Fruit fly (Drosophila melanogaster): ENCODE data around the gene Chc.

Gene Chc

dm6 chrX:15803764-15804563, 31.3 kb downstream of the Chc start, which contains the start of the genes PGRP-LE and sd (continued):
- TF ChIP-seq lmd (GFP tag; IDR thresholded peaks at IDR 0.05) = no peak
- no peak for TF ChIP-seq ken (GFP tag; IDR thresholded peaks at IDR 0.05)
- TF ChIP-seq Myb (GFP tag; optimal IDR thresholded peaks at IDR 0.05) = no peak
- no peak for TF ChIP-seq ind (GFP tag; optimal IDR thresholded peaks at IDR 0.05)
- no peak for TF ChIP-seq HLH4C (GFP tag; IDR thresholded peaks at IDR 0.05; ENCODE audit: partially characterized antibody)
- no peak for TF ChIP-seq CG2116 (GFP tag; optimal IDR thresholded peaks at IDR 0.05)
- TF ChIP-seq Fer2 (tag; optimal IDR thresholded peaks at IDR 0.05) = no peak
- no peak for TF ChIP-seq sr (GFP tag; IDR thresholded peaks at IDR 0.05)
- no peak for TF ChIP-seq CG1233 (GFP tag; optimal IDR thresholded peaks at IDR 0.05)
- TF ChIP-seq MESR4 (GFP tag; optimal IDR thresholded peaks at IDR 0.05) = no peak
- no peak for TF ChIP-seq Dad (GFP tag; optimal IDR thresholded peaks at IDR 0.05)
- no peak for TF ChIP-seq sisA (GFP tag; IDR thresholded peaks at IDR 0.05)
- TF ChIP-seq CG15514 (GFP tag; optimal IDR thresholded peaks at IDR 0.05) = peak; percentile 83
- TF ChIP-seq caup (GFP tag; optimal IDR thresholded peaks at IDR 0.05; ENCODE audit: severe bottlenecking) = no peak
- TF ChIP-seq Rx (GFP tag; IDR thresholded peaks at IDR 0.05) = no peak
- peak; percentile 57 for TF ChIP-seq nom (GFP tag; optimal IDR thresholded peaks at IDR 0.05)
- no peak for TF ChIP-seq Mad (GFP tag; optimal IDR thresholded peaks at IDR 0.05)
- no peak for TF ChIP-seq Kr (GFP tag; optimal IDR thresholded peaks at IDR 0.05)
- no peak for TF ChIP-seq pb (GFP tag; optimal IDR thresholded peaks at IDR 0.05)
- no peak for TF ChIP-seq otp (GFP tag; IDR thresholded peaks at IDR 0.05)
- no peak for TF ChIP-seq zf30C (GFP tag; optimal IDR thresholded peaks at IDR 0.05)
- TF ChIP-seq prd (optimal IDR thresholded peaks at IDR 0.05) = no peak
- TF ChIP-seq prd (GFP tag; IDR thresholded peaks at IDR 0.05) = no peak
- peak; percentile 64 for TF ChIP-seq Deaf1 (tag; optimal IDR thresholded peaks at IDR 0.05)
- TF ChIP-seq CG2120 (GFP tag; optimal IDR thresholded peaks at IDR 0.05) = peak; percentile 16
- no peak for TF ChIP-seq Opbp (GFP tag; IDR thresholded peaks at IDR 0.05; ENCODE audit: partially characterized antibody)
- peak; percentile 32; the same call in 2 of the 3 replicates for TF ChIP-seq row (GFP tag; IDR thresholded peaks at IDR 0.05)
- TF ChIP-seq CG3407 (GFP tag; optimal IDR thresholded peaks at IDR 0.05) = no peak
- TF ChIP-seq CG34376 (GFP tag; optimal IDR thresholded peaks at IDR 0.05) = peak; percentile 44
- no peak for TF ChIP-seq CG18764 (GFP tag; optimal IDR thresholded peaks at IDR 0.05)
- no peak for TF ChIP-seq cwo (GFP tag; optimal IDR thresholded peaks at IDR 0.05)
- TF ChIP-seq CG13894 (tag; optimal IDR thresholded peaks at IDR 0.05) = peak; percentile 11
- TF ChIP-seq Dbx (GFP tag; IDR thresholded peaks at IDR 0.05) = no peak
- TF ChIP-seq CG31365 (tag; optimal IDR thresholded peaks at IDR 0.05) = no peak
- TF ChIP-seq NC2α (GFP tag; optimal IDR thresholded peaks at IDR 0.05) = no peak
- TF ChIP-seq corto (GFP tag; optimal IDR thresholded peaks at IDR 0.05) = no peak
- no peak for TF ChIP-seq Ets65A (GFP tag)
- TF ChIP-seq CG9727 (GFP tag; optimal IDR thresholded peaks at IDR 0.05) = no peak
- peak; percentile 18 for TF ChIP-seq CG1603 (tag; optimal IDR thresholded peaks at IDR 0.05)
- TF ChIP-seq sqz (GFP tag; optimal IDR thresholded peaks at IDR 0.05) = no peak
- TF ChIP-seq Aef1 (GFP tag; IDR thresholded peaks at IDR 0.05) = no peak
- TF ChIP-seq Ada2b (GFP tag; IDR thresholded peaks at IDR 0.05) = no peak
- TF ChIP-seq nau (GFP tag; optimal IDR thresholded peaks at IDR 0.05) = no peak
- no peak for TF ChIP-seq zfh1 (GFP tag; IDR thresholded peaks at IDR 0.05)
- TF ChIP-seq Hmr (GFP tag; optimal IDR thresholded peaks at IDR 0.05) = no peak
- peak in 1 of 2 experiments; percentile 14 for TF ChIP-seq Eip74EF (GFP tag; optimal IDR thresholded peaks at IDR 0.05)
- no peak for TF ChIP-seq CG18599 (GFP tag; optimal IDR thresholded peaks at IDR 0.05)
- TF ChIP-seq CG4707 (GFP tag; optimal IDR thresholded peaks at IDR 0.05) = peak; percentile 70
- TF ChIP-seq gsb (GFP tag; IDR thresholded peaks at IDR 0.05) = no peak
- no peak for TF ChIP-seq so (GFP tag; IDR thresholded peaks at IDR 0.05)

Data from whole organism, embryonic.